Fruit fly (Drosophila melanogaster): ENCODE data around the gene Fdx1.

DNA sequence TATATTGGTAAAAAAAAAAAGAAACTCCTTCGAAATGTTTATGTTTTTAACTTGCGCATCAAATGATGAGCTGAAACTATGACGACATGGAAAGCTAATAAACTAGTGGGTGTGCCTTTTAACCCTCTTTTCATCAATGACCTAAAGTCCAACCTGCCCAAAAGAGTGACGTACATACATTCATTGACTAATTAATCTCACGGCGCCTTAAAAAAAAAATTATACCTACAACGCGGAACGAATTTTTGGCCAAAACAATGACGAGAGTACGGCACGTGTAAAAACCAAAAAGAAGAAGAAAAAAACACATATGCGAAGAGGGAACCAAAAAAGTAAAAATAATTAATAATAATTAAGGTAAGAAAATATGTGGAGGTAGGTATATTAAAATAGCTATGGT is 32.5 kb downstream of the Fdx1 start, which contains the start of gene PGRP-LC:
- TF ChIP-seq dmrt93B (GFP tag; optimal IDR thresholded peaks at IDR 0.05) = no peak
- no peak for TF ChIP-seq ey (GFP tag; optimal IDR thresholded peaks at IDR 0.05)
- TF ChIP-seq pan (optimal IDR thresholded peaks at IDR 0.05) = no peak
- no peak for TF ChIP-seq Myc (optimal IDR thresholded peaks at IDR 0.05)
- TF ChIP-seq N (GFP tag; optimal IDR thresholded peaks at IDR 0.05) = no peak
- no peak for TF ChIP-seq Dfd (GFP tag; optimal IDR thresholded peaks at IDR 0.05)
- TF ChIP-seq woc (GFP tag; optimal IDR thresholded peaks at IDR 0.05) = no peak
- no peak for TF ChIP-seq CG32264 (GFP tag; optimal IDR thresholded peaks at IDR 0.05)
- TF ChIP-seq h (GFP tag; optimal IDR thresholded peaks at IDR 0.05) = no peak
- TF ChIP-seq br (GFP tag; optimal IDR thresholded peaks at IDR 0.05) = no peak
- no peak for TF ChIP-seq sv (GFP tag; optimal IDR thresholded peaks at IDR 0.05)
- no peak for TF ChIP-seq psq (GFP tag; optimal IDR thresholded peaks at IDR 0.05)
